Fruit fly (Drosophila melanogaster) whole organism, embryonic: ENCODE data around the gene CG33298.

Experiments used
- Adf1 ChIP-seq: fragments of 200-800 bp; sonication (Bioruptor generic); IDR thresholded peaks from 2 replicates; pipeline ENCODE4 v1.3.6; 2022; ENCODE audit warnings: missing biosample characterization, missing genetic modification characterization
- Atf6 ChIP-seq: fragments of 200-800 bp; sonication (Bioruptor generic); IDR thresholded peaks from 2 replicates; pipeline ENCODE4 v1.3.6; 2022; ENCODE audit warnings: missing biosample characterization, missing genetic modification characterization
- Bgb ChIP-seq: fragments of 200-800 bp; sonication (Bioruptor generic); IDR thresholded peaks from 2 replicates; pipeline ENCODE4 v1.3.6; 2022; ENCODE audit warnings: missing biosample characterization, missing genetic modification characterization; ENCODE audit not compliant: partially characterized antibody
- Bteb2 ChIP-seq: fragments of 200-800 bp; sonication (Bioruptor generic); optimal IDR thresholded peaks from 2 replicates; lab custom pipeline; 2016; ENCODE audit warnings: missing biosample characterization, missing genetic modification characterization
- C15 ChIP-seq: fragments of 200-800 bp; sonication (Bioruptor generic); IDR thresholded peaks from 3 replicates; pipeline ENCODE4 v1.3.6; 2022; ENCODE audit warnings: missing biosample characterization, missing genetic modification characterization
- CG10366 ChIP-seq: fragments of 200-800 bp; sonication (Bioruptor generic); IDR thresholded peaks from 2 replicates; pipeline ENCODE4 v1.3.6; 2022; ENCODE audit warnings: missing biosample characterization, missing genetic modification characterization
- CG11504 ChIP-seq: fragments of 200-800 bp; sonication (Bioruptor generic); optimal IDR thresholded peaks from 3 replicates; lab custom pipeline; 2019; ENCODE audit warnings: missing biosample characterization, mild to moderate bottlenecking, missing genetic modification characterization, moderate library complexity
- CG12299 ChIP-seq: fragments of 200-800 bp; sonication (Bioruptor generic); optimal IDR thresholded peaks from 2 replicates; lab custom pipeline; 2018; ENCODE audit warnings: missing biosample characterization, mild to moderate bottlenecking, missing genetic modification characterization
- CG13894 ChIP-seq: fragments of 200-800 bp; sonication (Bioruptor generic); optimal IDR thresholded peaks from 3 replicates; lab custom pipeline; 2018; ENCODE audit warnings: missing biosample characterization, mild to moderate bottlenecking, missing genetic modification characterization, moderate library complexity
- CG15269 ChIP-seq: fragments of 200-800 bp; sonication (Bioruptor generic); optimal IDR thresholded peaks from 2 replicates; lab custom pipeline; 2018; ENCODE audit warnings: missing biosample characterization, mild to moderate bottlenecking, missing genetic modification characterization, moderate library complexity
- CG1603 ChIP-seq: fragments of 200-800 bp; sonication (Bioruptor generic); optimal IDR thresholded peaks from 2 replicates; lab custom pipeline; 2019; ENCODE audit warnings: missing biosample characterization, mild to moderate bottlenecking, missing genetic modification characterization, moderate library complexity
- CG1792 ChIP-seq: fragments of 200-800 bp; sonication (Bioruptor generic); optimal IDR thresholded peaks from 2 replicates; lab custom pipeline; 2016; ENCODE audit warnings: missing biosample characterization, missing genetic modification characterization
- CG2199 ChIP-seq: fragments of 200-800 bp; sonication (Bioruptor generic); IDR thresholded peaks from 3 replicates; pipeline ENCODE4 v1.3.6; 2022; ENCODE audit warnings: missing biosample characterization, missing genetic modification characterization
- CG31441 ChIP-seq: fragments of 200-800 bp; sonication (Bioruptor generic); IDR thresholded peaks from 2 replicates; pipeline ENCODE4 v1.3.6; 2022; ENCODE audit warnings: missing biosample characterization, missing genetic modification characterization
- CG32532 ChIP-seq: fragments of 200-800 bp; sonication (Bioruptor generic); IDR thresholded peaks from 2 replicates; pipeline ENCODE4 v1.3.6; 2022; ENCODE audit warnings: missing biosample characterization, missing genetic modification characterization
- CG3281 ChIP-seq: fragments of 200-800 bp; sonication (Bioruptor generic); optimal IDR thresholded peaks from 3 replicates; lab custom pipeline; 2017; ENCODE audit warnings: missing biosample characterization, mild to moderate bottlenecking, missing genetic modification characterization
- CG4328 ChIP-seq: fragments of 200-800 bp; sonication (Bioruptor generic); optimal IDR thresholded peaks from 3 replicates; lab custom pipeline; 2017; ENCODE audit warnings: missing biosample characterization, missing genetic modification reagents, missing genetic modification characterization
- CG6683 ChIP-seq: fragments of 200-800 bp; sonication (Bioruptor generic); optimal IDR thresholded peaks from 2 replicates; lab custom pipeline; 2017; ENCODE audit warnings: missing biosample characterization, mild to moderate bottlenecking, missing genetic modification characterization, missing genetic modification reagents
- CG6791 ChIP-seq: fragments of 200-800 bp; sonication (Bioruptor generic); IDR thresholded peaks from 3 replicates; pipeline ENCODE4 v1.3.6; 2022; ENCODE audit warnings: missing biosample characterization, missing genetic modification characterization; ENCODE audit not compliant: partially characterized antibody
- CG7372 ChIP-seq: fragments of 200-800 bp; sonication (Bioruptor generic); IDR thresholded peaks from 2 replicates; pipeline ENCODE4 v1.3.6; 2022; ENCODE audit warnings: missing biosample characterization, missing genetic modification characterization
- CG8089 ChIP-seq: fragments of 200-800 bp; sonication (Bioruptor generic); optimal IDR thresholded peaks from 3 replicates; lab custom pipeline; 2016; ENCODE audit warnings: missing biosample characterization, missing genetic modification characterization
- Dip2 ChIP-seq: fragments of 200-800 bp; sonication (Bioruptor generic); IDR thresholded peaks from 2 replicates; pipeline ENCODE4 v1.3.6; 2022; ENCODE audit warnings: missing biosample characterization, missing genetic modification characterization
- Jarid2 ChIP-seq: fragments of 200-800 bp; sonication (Bioruptor generic); optimal IDR thresholded peaks from 3 replicates; lab custom pipeline; 2017; ENCODE audit warnings: mild to moderate bottlenecking, missing biosample characterization, missing genetic modification reagents, missing genetic modification characterization
- Lpt ChIP-seq: fragments of >200 bp; optimal IDR thresholded peaks from 2 replicates; lab custom pipeline; 2018; ENCODE audit warnings: missing biosample characterization, missing genetic modification characterization
- Med ChIP-seq: fragments of 200-800 bp; sonication (Bioruptor generic); peaks from one replicate; lab custom pipeline; 2016; ENCODE audit warnings: missing biosample characterization, missing genetic modification characterization, mild to moderate bottlenecking, inconsistent platforms, moderate library complexity
- Meics ChIP-seq: fragments of 200-800 bp; sonication (Bioruptor generic); optimal IDR thresholded peaks from 2 replicates; lab custom pipeline; 2017; ENCODE audit warnings: missing biosample characterization, mild to moderate bottlenecking, missing genetic modification characterization
- Nf-YC ChIP-seq: fragments of 200-800 bp; optimal IDR thresholded peaks from 3 replicates; lab custom pipeline; 2019; ENCODE audit warnings: missing biosample characterization, mild to moderate bottlenecking, missing genetic modification characterization, moderate library complexity
- Sry-δ ChIP-seq: fragments of 200-800 bp; sonication (Bioruptor generic); optimal IDR thresholded peaks from 2 replicates; lab custom pipeline; 2016; ENCODE audit warnings: missing biosample characterization, missing genetic modification characterization
- Usf ChIP-seq: fragments of 200-800 bp; sonication (Bioruptor generic); optimal IDR thresholded peaks from 2 replicates; lab custom pipeline; 2017; ENCODE audit warnings: missing genotype, missing biosample characterization, missing genetic modification characterization
- amos ChIP-seq: fragments of 200-800 bp; sonication (Bioruptor generic); IDR thresholded peaks from 2 replicates; pipeline ENCODE4 v1.3.6; 2022; ENCODE audit warnings: missing biosample characterization, missing genetic modification characterization; ENCODE audit not compliant: partially characterized antibody
- ap ChIP-seq: fragments of 200-800 bp; sonication (Bioruptor generic); IDR thresholded peaks from 2 replicates; pipeline ENCODE4 v1.3.6; 2022; ENCODE audit warnings: missing biosample characterization, missing genetic modification characterization
- bcd ChIP-seq: fragments of 200-800 bp; sonication (Bioruptor generic); optimal IDR thresholded peaks from 2 replicates; lab custom pipeline; 2017; ENCODE audit warnings: missing biosample characterization, mild to moderate bottlenecking, missing genetic modification characterization
- bowl ChIP-seq: fragments of 200-800 bp; sonication (Bioruptor generic); IDR thresholded peaks from 2 replicates; pipeline ENCODE4 v1.3.6; 2022; ENCODE audit warnings: missing biosample characterization, missing genetic modification characterization
- cato ChIP-seq: fragments of 200-800 bp; sonication (Bioruptor generic); optimal IDR thresholded peaks from 2 replicates; lab custom pipeline; 2016; ENCODE audit warnings: missing biosample characterization, missing genetic modification characterization, borderline replicate concordance
- chn ChIP-seq: fragments of 200-800 bp; sonication (Bioruptor generic); optimal IDR thresholded peaks from 2 replicates; lab custom pipeline; 2016; ENCODE audit warnings: missing biosample characterization, missing genetic modification characterization
- croc ChIP-seq: fragments of 200-800 bp; sonication (Bioruptor generic); conservative IDR thresholded peaks from 3 replicates; pipeline ENCODE4 v1.3.6; 2022; ENCODE audit warnings: missing biosample characterization, missing genetic modification characterization
- en ChIP-seq: fragments of 200-800 bp; sonication (Bioruptor generic); optimal IDR thresholded peaks from 2 replicates; lab custom pipeline; 2016; ENCODE audit warnings: missing biosample characterization, missing genetic modification characterization
- ham ChIP-seq: fragments of 200-800 bp; sonication (Bioruptor generic); IDR thresholded peaks from 2 replicates; pipeline ENCODE4 v1.3.6; 2022; ENCODE audit warnings: missing biosample characterization, missing genetic modification characterization
- jigr1 ChIP-seq: fragments of 200-800 bp; sonication (Bioruptor generic); IDR thresholded peaks from 3 replicates; pipeline ENCODE4 v1.3.6; 2022; ENCODE audit warnings: missing biosample characterization, missing genetic modification characterization
- jumu ChIP-seq: fragments of 200-800 bp; sonication (Bioruptor generic); optimal IDR thresholded peaks from 3 replicates; lab custom pipeline; 2016; ENCODE audit warnings: missing biosample characterization, missing genetic modification characterization
- lab ChIP-seq: fragments of 200-800 bp; sonication (Bioruptor generic); optimal IDR thresholded peaks from 3 replicates; lab custom pipeline; 2017; ENCODE audit warnings: missing biosample characterization, missing genetic modification characterization, mild to moderate bottlenecking, moderate library complexity, missing genetic modification reagents
- luna ChIP-seq: fragments of 200-800 bp; sonication (Bioruptor generic); optimal IDR thresholded peaks from 2 replicates; lab custom pipeline; 2016; ENCODE audit warnings: missing biosample characterization, missing genetic modification characterization
- onecut ChIP-seq: fragments of 200-800 bp; sonication (Bioruptor generic); IDR thresholded peaks from 2 replicates; pipeline ENCODE4 v1.3.6; 2022; ENCODE audit warnings: missing biosample characterization, missing genetic modification characterization
- pfk ChIP-seq: fragments of 200-800 bp; sonication (Bioruptor generic); optimal IDR thresholded peaks from 2 replicates; lab custom pipeline; 2018; ENCODE audit warnings: missing biosample characterization, mild to moderate bottlenecking, missing genetic modification characterization, moderate library complexity
- pita ChIP-seq: fragments of 200-800 bp; sonication (Bioruptor generic); optimal IDR thresholded peaks from 2 replicates; lab custom pipeline; 2017; ENCODE audit warnings: missing biosample characterization, mild to moderate bottlenecking, missing genetic modification characterization
- repo ChIP-seq: fragments of 200-800 bp; sonication (Bioruptor generic); optimal IDR thresholded peaks from 2 replicates; lab custom pipeline; 2016; ENCODE audit warnings: missing biosample characterization, missing genetic modification characterization
- rib ChIP-seq: fragments of 200-800 bp; sonication (Bioruptor generic); IDR thresholded peaks from 2 replicates; pipeline ENCODE4 v1.3.6; 2022; ENCODE audit warnings: missing biosample characterization, missing genetic modification characterization
- so ChIP-seq: fragments of 200-800 bp; sonication (Bioruptor generic); IDR thresholded peaks from 3 replicates; pipeline ENCODE4 v1.3.6; 2022; ENCODE audit warnings: missing biosample characterization, missing genetic modification characterization
- stwl ChIP-seq: fragments of 200-800 bp; sonication (Bioruptor generic); optimal IDR thresholded peaks from 3 replicates; lab custom pipeline; 2018; ENCODE audit warnings: missing biosample characterization, mild to moderate bottlenecking, missing genetic modification characterization, moderate library complexity
- unc-4 ChIP-seq: fragments of 200-800 bp; sonication (Bioruptor generic); IDR thresholded peaks from 2 replicates; pipeline ENCODE4 v1.3.6; 2022; ENCODE audit warnings: missing biosample characterization, missing genetic modification characterization; ENCODE audit not compliant: partially characterized antibody
- unpg ChIP-seq: fragments of 200-800 bp; sonication (Bioruptor generic); optimal IDR thresholded peaks from 3 replicates; lab custom pipeline; 2018; ENCODE audit warnings: missing biosample characterization, mild to moderate bottlenecking, missing genetic modification characterization, moderate library complexity

CG33298 gene

dm6 chr2L:9508547-9509197 lies 13.4 kb downstream of the CG33298 start (continued):
- no peak for TF ChIP-seq Lpt (GFP tag; lab: Kevin White, UChicago)
- TF ChIP-seq CG11504 = no peak
- TF ChIP-seq CG1792 (GFP tag; lab: Kevin White, UChicago) = no peak
- TF ChIP-seq CG7372 (GFP tag; lab: Robert Waterston, UW) = no peak
- no peak for TF ChIP-seq onecut (GFP tag; lab: Robert Waterston, UW)
- 0 out of 2 replicates have a peak, but pooled peaks have one; percentile 19 for TF ChIP-seq CG32532 (GFP tag; lab: Robert Waterston, UW)
- TF ChIP-seq Bgb (GFP tag; lab: Robert Waterston, UW) = no peak
- TF ChIP-seq unc-4 (GFP tag; lab: Robert Waterston, UW) = no peak
- TF ChIP-seq CG8089 = no peak
- no peak for TF ChIP-seq CG10366 (GFP tag; lab: Robert Waterston, UW)
- TF ChIP-seq Bteb2 (GFP tag; lab: Kevin White, UChicago) = no peak
- TF ChIP-seq CG2199 (GFP tag; lab: Robert Waterston, UW) = no peak
- TF ChIP-seq CG4328 (GFP tag; lab: Kevin White, UChicago) = no peak
- no peak for TF ChIP-seq Usf (GFP tag; lab: Kevin White, UChicago)
- TF ChIP-seq Adf1 (GFP tag; lab: Robert Waterston, UW) = no peak
- no peak for TF ChIP-seq Nf-YC (tag; lab: Kevin White, UChicago)
- no peak for TF ChIP-seq Sry-δ (GFP tag; lab: Kevin White, UChicago)
- TF ChIP-seq stwl (tag; lab: Kevin White, UChicago) = no peak
- peak; percentile 85 for TF ChIP-seq Med (GFP tag; lab: Kevin White, UChicago)
- no peak for TF ChIP-seq CG31441 (GFP tag; lab: Robert Waterston, UW)
- peak; percentile 33 for TF ChIP-seq CG3281
- TF ChIP-seq ham (GFP tag; lab: Robert Waterston, UW) = no peak
- no peak for TF ChIP-seq so (GFP tag; lab: Robert Waterston, UW)
- no peak for TF ChIP-seq luna (GFP tag; lab: Kevin White, UChicago)
- TF ChIP-seq CG15269 = peak; percentile 5
- TF ChIP-seq en (GFP tag; lab: Kevin White, UChicago) = no peak
- TF ChIP-seq jumu = no peak
- TF ChIP-seq unpg (GFP tag; lab: Kevin White, UChicago) = no peak
- no peak for TF ChIP-seq Atf6
- TF ChIP-seq bowl (GFP tag; lab: Robert Waterston, UW) = no peak
- TF ChIP-seq CG13894 (tag; lab: Kevin White, UChicago) = peak; percentile 70
- TF ChIP-seq Jarid2 (GFP tag; lab: Kevin White, UChicago) = no peak
- no peak for TF ChIP-seq C15 (GFP tag; lab: Robert Waterston, UW)
- peak; percentile 53; the same call in 1 of the 2 replicates for TF ChIP-seq rib (GFP tag; lab: Robert Waterston, UW)
- TF ChIP-seq repo (GFP tag; lab: Kevin White, UChicago) = no peak
- TF ChIP-seq chn (GFP tag; lab: Kevin White, UChicago) = no peak
- no peak for TF ChIP-seq cato (GFP tag; lab: Kevin White, UChicago)
- TF ChIP-seq pfk (GFP tag; lab: Kevin White, UChicago) = no peak
- TF ChIP-seq jigr1 = no peak
- no peak for TF ChIP-seq Dip2 (GFP tag; lab: Robert Waterston, UW)
- TF ChIP-seq CG12299 (tag; lab: Kevin White, UChicago) = no peak
- TF ChIP-seq pita (GFP tag; lab: Kevin White, UChicago) = no peak
- TF ChIP-seq croc (GFP tag; lab: Robert Waterston, UW) = no peak
- TF ChIP-seq CG1603 (tag; lab: Kevin White, UChicago) = no peak
- no peak for TF ChIP-seq ap (GFP tag; lab: Robert Waterston, UW)
- no peak for TF ChIP-seq CG6791 (GFP tag; lab: Robert Waterston, UW)
- peak; percentile 40 for TF ChIP-seq lab
- no peak for TF ChIP-seq bcd
- TF ChIP-seq amos (GFP tag; lab: Robert Waterston, UW) = no peak
- peak; percentile 19 for TF ChIP-seq Meics (GFP tag; lab: Kevin White, UChicago)
- TF ChIP-seq CG6683 (GFP tag; lab: Kevin White, UChicago) = no peak
